Fruit fly (Drosophila melanogaster): Measurements from ENCODE around the gene CG3868.

The CG3868 gene

DNA sequence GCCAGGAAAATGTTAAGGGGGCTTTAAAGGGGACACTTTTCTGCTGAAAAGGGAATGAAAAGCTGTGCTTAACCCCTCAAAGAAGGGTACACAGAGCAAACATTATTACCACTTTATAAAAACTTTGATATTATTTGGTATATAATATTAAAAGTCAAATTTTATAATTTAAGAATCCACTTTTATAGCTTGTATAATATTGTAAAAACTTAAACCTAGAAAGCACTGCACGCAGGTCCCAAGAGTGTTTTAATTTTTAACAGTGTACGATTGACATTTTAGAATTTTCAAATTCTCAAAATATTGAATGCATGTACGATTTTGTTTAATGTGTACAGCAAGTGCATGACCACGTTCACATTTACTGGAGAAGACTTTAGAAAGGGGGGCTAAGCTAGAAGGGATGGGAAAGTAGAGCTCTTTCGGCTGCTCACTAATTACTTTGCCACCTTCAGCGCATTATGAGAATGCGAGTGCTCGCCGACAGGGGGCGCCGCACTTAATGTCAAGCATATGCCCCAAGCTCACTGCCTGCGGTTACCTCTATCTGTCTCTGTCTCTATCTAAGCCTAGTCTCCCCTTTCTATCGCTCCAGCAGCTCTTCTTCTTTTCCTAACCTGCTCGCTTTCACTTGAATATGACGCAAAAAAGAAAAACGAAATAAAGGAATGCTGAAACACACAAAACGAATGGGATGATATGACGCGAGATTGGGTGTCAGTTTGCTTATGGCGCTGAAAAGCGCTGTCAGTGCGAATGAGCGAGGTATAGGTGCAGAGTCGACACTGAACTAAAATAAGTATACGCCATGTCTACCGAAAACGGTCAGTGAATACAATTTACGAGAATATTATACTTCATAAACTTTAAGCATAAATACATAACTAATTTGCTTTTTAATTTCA, 42.5 kb downstream of the CG3868 start (continued):
- peak; percentile 39 for TF ChIP-seq lab (GFP tag; optimal IDR thresholded peaks at IDR 0.05)
- TF ChIP-seq insv (GFP tag; optimal IDR thresholded peaks at IDR 0.05) = no peak
- no peak for TF ChIP-seq gt (GFP tag; IDR thresholded peaks at IDR 0.05)
- TF ChIP-seq CG18619 (GFP tag; optimal IDR thresholded peaks at IDR 0.05) = no peak
- TF ChIP-seq bsh (GFP tag; optimal IDR thresholded peaks at IDR 0.05) = peak in 1 of 2 experiments; percentile 31
- no peak for TF ChIP-seq trem (tag; optimal IDR thresholded peaks at IDR 0.05)
- TF ChIP-seq Hr3 (GFP tag; optimal IDR thresholded peaks at IDR 0.05) = no peak
- no peak for TF ChIP-seq CG6689 (GFP tag; IDR thresholded peaks at IDR 0.05)
- no peak for TF ChIP-seq bowl (GFP tag; IDR thresholded peaks at IDR 0.05)
- no peak for TF ChIP-seq CG6854 (GFP tag; optimal IDR thresholded peaks at IDR 0.05)
- TF ChIP-seq CG10543 (GFP tag; optimal IDR thresholded peaks at IDR 0.05) = no peak
- peak; percentile 3 for TF ChIP-seq oc (tag; optimal IDR thresholded peaks at IDR 0.05)
- no peak for TF ChIP-seq CG12769 (tag; optimal IDR thresholded peaks at IDR 0.05)
- no peak for TF ChIP-seq H15 (GFP tag; IDR thresholded peaks at IDR 0.05)
- TF ChIP-seq ara (GFP tag; IDR thresholded peaks at IDR 0.05) = no peak
- TF ChIP-seq kni (GFP tag; optimal IDR thresholded peaks at IDR 0.05) = no peak
- TF ChIP-seq gsb (GFP tag; IDR thresholded peaks at IDR 0.05) = no peak
- TF ChIP-seq ATbp (GFP tag; optimal IDR thresholded peaks at IDR 0.05) = no peak
- 0 out of 2 replicates have a peak, but pooled peaks have one; percentile 10 for TF ChIP-seq esg (GFP tag; conservative IDR thresholded peaks at IDR 0.05)
- no peak for TF ChIP-seq mirr (GFP tag; optimal IDR thresholded peaks at IDR 0.05)
- TF ChIP-seq lola (GFP tag; optimal IDR thresholded peaks at IDR 0.05) = no peak
- TF ChIP-seq odd (GFP tag; optimal IDR thresholded peaks at IDR 0.05) = no peak
- TF ChIP-seq CG9817 (tag; optimal IDR thresholded peaks at IDR 0.05) = no peak
- TF ChIP-seq CG4707 (GFP tag; optimal IDR thresholded peaks at IDR 0.05) = no peak
- TF ChIP-seq pb (GFP tag; optimal IDR thresholded peaks at IDR 0.05) = no peak
- TF ChIP-seq bcd (GFP tag; optimal IDR thresholded peaks at IDR 0.05) = no peak
- TF ChIP-seq knrl (GFP tag; IDR thresholded peaks at IDR 0.05; ENCODE audit: partially characterized antibody) = no peak
- no peak for TF ChIP-seq CG10959 (GFP tag; IDR thresholded peaks at IDR 0.05)
- no peak for TF ChIP-seq twi (tag; optimal IDR thresholded peaks at IDR 0.05)
- TF ChIP-seq Jarid2 (GFP tag; optimal IDR thresholded peaks at IDR 0.05) = no peak
- TF ChIP-seq CG17361 (GFP tag; IDR thresholded peaks at IDR 0.05) = peak; percentile 54; the same call in 2 of the 3 replicates
- TF ChIP-seq gfzf (GFP tag; optimal IDR thresholded peaks at IDR 0.05) = no peak
- TF ChIP-seq CG17912 (GFP tag; optimal IDR thresholded peaks at IDR 0.05) = no peak
- no peak for TF ChIP-seq CG4424 (GFP tag; optimal IDR thresholded peaks at IDR 0.05)
- TF ChIP-seq chn (GFP tag; optimal IDR thresholded peaks at IDR 0.05) = no peak
- no peak for TF ChIP-seq CG14667 (GFP tag; IDR thresholded peaks at IDR 0.05)
- no peak for TF ChIP-seq CG13894 (tag; optimal IDR thresholded peaks at IDR 0.05)
- TF ChIP-seq Ravus (GFP tag; IDR thresholded peaks at IDR 0.05) = no peak
- TF ChIP-seq pnt (GFP tag; optimal IDR thresholded peaks at IDR 0.05) = no peak
- TF ChIP-seq Scr (GFP tag; IDR thresholded peaks at IDR 0.05; ENCODE audit: partially characterized antibody) = no peak
- TF ChIP-seq Drgx (GFP tag; IDR thresholded peaks at IDR 0.05) = no peak
- TF ChIP-seq usp (GFP tag; optimal IDR thresholded peaks at IDR 0.05) = no peak
- TF ChIP-seq Max (GFP tag; optimal IDR thresholded peaks at IDR 0.05) = no peak
- no peak for TF ChIP-seq CG7786 (GFP tag; optimal IDR thresholded peaks at IDR 0.05)
- no peak for TF ChIP-seq CG1024 (GFP tag; IDR thresholded peaks at IDR 0.05)
- no peak for TF ChIP-seq CG14014 (GFP tag; IDR thresholded peaks at IDR 0.05)
- no peak for TF ChIP-seq CG13624 (GFP tag; optimal IDR thresholded peaks at IDR 0.05)
- no peak for TF ChIP-seq gcm (GFP tag; optimal IDR thresholded peaks at IDR 0.05)
- no peak for TF ChIP-seq Lim3 (GFP tag; IDR thresholded peaks at IDR 0.05)
